Fruit fly (Drosophila melanogaster) whole organism, embryonic: ENCODE measurements around the gene Ilp7.

ENCODE experiments used
- Atf-2 ChIP-seq: fragments of 200-800 bp; sonication (Bioruptor generic); optimal IDR thresholded peaks from 2 replicates; lab custom pipeline; 2016; ENCODE audit warnings: missing biosample characterization, missing genetic modification characterization
- CG10366 ChIP-seq: fragments of 200-800 bp; sonication (Bioruptor generic); IDR thresholded peaks from 2 replicates; pipeline ENCODE4 v1.3.6; 2022; ENCODE audit warnings: missing biosample characterization, missing genetic modification characterization
- CG10654 ChIP-seq: fragments of 200-800 bp; sonication (Bioruptor generic); optimal IDR thresholded peaks from 2 replicates; lab custom pipeline; 2016; ENCODE audit warnings: missing biosample characterization, missing genetic modification characterization
- CG12299 ChIP-seq: fragments of 200-800 bp; sonication (Bioruptor generic); optimal IDR thresholded peaks from 2 replicates; lab custom pipeline; 2018; ENCODE audit warnings: missing biosample characterization, mild to moderate bottlenecking, missing genetic modification characterization
- CG13894 ChIP-seq: fragments of 200-800 bp; sonication (Bioruptor generic); optimal IDR thresholded peaks from 3 replicates; lab custom pipeline; 2018; ENCODE audit warnings: missing biosample characterization, mild to moderate bottlenecking, missing genetic modification characterization, moderate library complexity
- CG17568 ChIP-seq: fragments of 200-800 bp; sonication (Bioruptor generic); optimal IDR thresholded peaks from 2 replicates; lab custom pipeline; 2018; ENCODE audit warnings: missing biosample characterization, mild to moderate bottlenecking, missing genetic modification characterization, moderate library complexity
- CG18262 ChIP-seq: fragments of 200-800 bp; optimal IDR thresholded peaks from 3 replicates; lab custom pipeline; 2019; ENCODE audit warnings: missing biosample characterization, mild to moderate bottlenecking, missing genetic modification characterization, moderate library complexity
- CG1832 ChIP-seq: fragments of 200-800 bp; sonication (Bioruptor generic); optimal IDR thresholded peaks from 2 replicates; lab custom pipeline; 2017; ENCODE audit warnings: missing biosample characterization, mild to moderate bottlenecking, missing genetic modification characterization, inconsistent platforms
- CG2678 ChIP-seq: fragments of 200-800 bp; sonication (Bioruptor generic); optimal IDR thresholded peaks from 3 replicates; lab custom pipeline; 2019; ENCODE audit warnings: missing biosample characterization, mild to moderate bottlenecking, missing genetic modification characterization, moderate library complexity
- CG3163 ChIP-seq: fragments of 200-800 bp; sonication (Bioruptor generic); optimal IDR thresholded peaks from 3 replicates; lab custom pipeline; 2016; ENCODE audit warnings: missing biosample characterization, missing genetic modification characterization
- CG42726 ChIP-seq: fragments of 200-800 bp; sonication (Bioruptor generic); IDR thresholded peaks from 2 replicates; pipeline ENCODE4 v1.3.6; 2022; ENCODE audit warnings: missing biosample characterization, missing genetic modification characterization; ENCODE audit not compliant: partially characterized antibody
- CG4282 ChIP-seq: fragments of 200-800 bp; sonication (Bioruptor generic); optimal IDR thresholded peaks from 2 replicates; lab custom pipeline; 2016; ENCODE audit warnings: missing biosample characterization, missing genetic modification characterization
- CG4820 ChIP-seq: fragments of 200-800 bp; sonication (Bioruptor generic); optimal IDR thresholded peaks from 3 replicates; lab custom pipeline; 2016; ENCODE audit warnings: missing biosample characterization, missing genetic modification characterization
- CG6813 ChIP-seq: fragments of 200-800 bp; sonication (Bioruptor generic); optimal IDR thresholded peaks from 2 replicates; lab custom pipeline; 2017; ENCODE audit warnings: missing biosample characterization, missing genetic modification characterization, mild to moderate bottlenecking, moderate library complexity, missing genetic modification reagents
- CG7556 ChIP-seq: fragments of 200-800 bp; sonication (Bioruptor generic); optimal IDR thresholded peaks from 2 replicates; lab custom pipeline; 2017; ENCODE audit warnings: missing biosample characterization, mild to moderate bottlenecking, missing genetic modification characterization
- CG8281 ChIP-seq: fragments of 200-800 bp; sonication (Bioruptor generic); optimal IDR thresholded peaks from 2 replicates; lab custom pipeline; 2018; ENCODE audit warnings: missing biosample characterization, mild to moderate bottlenecking, missing genetic modification characterization, moderate library complexity
- D19A ChIP-seq: fragments of 200-800 bp; optimal IDR thresholded peaks from 3 replicates; lab custom pipeline; 2019; ENCODE audit warnings: missing biosample characterization, mild to moderate bottlenecking, missing genetic modification characterization, moderate library complexity
- Dip2 ChIP-seq: fragments of 200-800 bp; sonication (Bioruptor generic); IDR thresholded peaks from 2 replicates; pipeline ENCODE4 v1.3.6; 2022; ENCODE audit warnings: missing biosample characterization, missing genetic modification characterization
- Dp ChIP-seq: fragments of 200-800 bp; sonication (Bioruptor generic); optimal IDR thresholded peaks from 2 replicates; lab custom pipeline; 2018; ENCODE audit warnings: missing biosample characterization, mild to moderate bottlenecking, missing genetic modification characterization, moderate library complexity
- Gsc ChIP-seq: fragments of 200-800 bp; sonication (Bioruptor generic); IDR thresholded peaks from 2 replicates; pipeline ENCODE4 v1.3.6; 2022; ENCODE audit warnings: missing biosample characterization, missing genetic modification characterization
- Hand ChIP-seq: fragments of 200-800 bp; sonication (Bioruptor generic); optimal IDR thresholded peaks from 2 replicates; lab custom pipeline; 2017; ENCODE audit warnings: mild to moderate bottlenecking, missing biosample characterization, missing genetic modification reagents, missing genetic modification characterization
- Hsf ChIP-seq: fragments of 200-800 bp; sonication (Bioruptor generic); optimal IDR thresholded peaks from 3 replicates; lab custom pipeline; 2016; ENCODE audit warnings: missing biosample characterization, missing genetic modification characterization
- Med ChIP-seq: fragments of 200-800 bp; sonication (Bioruptor generic); peaks from one replicate; lab custom pipeline; 2016; ENCODE audit warnings: missing biosample characterization, missing genetic modification characterization, mild to moderate bottlenecking, inconsistent platforms, moderate library complexity
- NK7.1 ChIP-seq: fragments of 200-800 bp; sonication (Bioruptor generic); optimal IDR thresholded peaks from 3 replicates; lab custom pipeline; 2016; ENCODE audit warnings: missing biosample characterization, missing genetic modification characterization
- NfI ChIP-seq: fragments of 200-800 bp; sonication (Bioruptor generic); optimal IDR thresholded peaks from 3 replicates; lab custom pipeline; 2018; ENCODE audit warnings: missing biosample characterization, mild to moderate bottlenecking, missing genetic modification characterization, moderate library complexity
- Side ChIP-seq: fragments of 200-800 bp; sonication (Bioruptor generic); optimal IDR thresholded peaks from 2 replicates; lab custom pipeline; 2016; ENCODE audit warnings: missing biosample characterization, missing genetic modification characterization
- Sox100B ChIP-seq: fragments of 200-800 bp; sonication (Bioruptor generic); optimal IDR thresholded peaks from 3 replicates; lab custom pipeline; 2018; ENCODE audit warnings: missing biosample characterization, mild to moderate bottlenecking, missing genetic modification characterization
- Sry-β ChIP-seq: fragments of 200-800 bp; sonication (Bioruptor generic); optimal IDR thresholded peaks from 2 replicates; lab custom pipeline; 2018; ENCODE audit warnings: missing biosample characterization, mild to moderate bottlenecking, missing genetic modification characterization, moderate library complexity
- Tbp ChIP-seq: fragments of >200 bp; optimal IDR thresholded peaks from 2 replicates; lab custom pipeline; 2018; ENCODE audit warnings: missing biosample characterization, missing genetic modification characterization
- aop ChIP-seq: fragments of 200-800 bp; sonication (Bioruptor generic); IDR thresholded peaks from 2 replicates; pipeline ENCODE4 v1.3.6; 2022; ENCODE audit warnings: missing biosample characterization, missing genetic modification characterization
- cg ChIP-seq: fragments of 200-800 bp; sonication (Bioruptor generic); optimal IDR thresholded peaks from 3 replicates; lab custom pipeline; 2019; ENCODE audit warnings: missing biosample characterization, mild to moderate bottlenecking, missing genetic modification characterization, moderate library complexity
- corto ChIP-seq: fragments of 200-800 bp; sonication (Bioruptor generic); optimal IDR thresholded peaks from 2 replicates; lab custom pipeline; 2016; ENCODE audit warnings: missing biosample characterization, mild to moderate bottlenecking, missing genetic modification characterization, moderate library complexity
- crc ChIP-seq: fragments of 200-800 bp; sonication (Bioruptor generic); optimal IDR thresholded peaks from 2 replicates; lab custom pipeline; 2016; ENCODE audit warnings: missing biosample characterization, missing genetic modification characterization
- crol ChIP-seq: fragments of 200-800 bp; sonication (Bioruptor generic); IDR thresholded peaks from 2 replicates; pipeline ENCODE4 v1.3.6; 2022; ENCODE audit warnings: missing biosample characterization, missing genetic modification characterization
- dmrt11E ChIP-seq: fragments of 200-800 bp; sonication (Bioruptor generic); optimal IDR thresholded peaks from 3 replicates; lab custom pipeline; 2018; ENCODE audit warnings: missing biosample characterization, mild to moderate bottlenecking, missing genetic modification characterization, moderate library complexity
- eve ChIP-seq, 2 experiments: fragments of >200 bp; optimal IDR thresholded peaks; 2 replicates each; lab custom pipeline; 2017; ENCODE audit warnings: missing biosample characterization in 2 of 2, missing genetic modification characterization in 2 of 2
- fd64A ChIP-seq: fragments of 200-800 bp; sonication (Bioruptor generic); optimal IDR thresholded peaks from 3 replicates; lab custom pipeline; 2018; ENCODE audit warnings: missing biosample characterization, mild to moderate bottlenecking, missing genetic modification characterization
- h ChIP-seq: fragments of >200 bp; optimal IDR thresholded peaks from 2 replicates; lab custom pipeline; 2017
- jing ChIP-seq: fragments of 200-800 bp; sonication (Bioruptor generic); optimal IDR thresholded peaks from 2 replicates; lab custom pipeline; 2018; ENCODE audit warnings: missing biosample characterization, mild to moderate bottlenecking, missing genetic modification characterization
- lov ChIP-seq, 2 experiments: fragments of 200-800 bp in 1 of 2; fragments of >200 bp in 1 of 2; sonication (Bioruptor generic) in 1 of 2; IDR thresholded peaks in 1 of 2; optimal IDR thresholded peaks in 1 of 2; 2 replicates in 1 of 2; 3 replicates in 1 of 2; pipeline versions ENCODE4 v1.3.6 to Lab custom; 2017 to 2022; ENCODE audit warnings: missing biosample characterization in 1 of 2, missing genetic modification characterization in 1 of 2
- peb ChIP-seq: fragments of 200-800 bp; sonication (Bioruptor generic); IDR thresholded peaks from 2 replicates; pipeline ENCODE4 v1.3.6; 2022; ENCODE audit warnings: missing biosample characterization, missing genetic modification characterization
- phol ChIP-seq: fragments of 200-800 bp; sonication (Bioruptor generic); optimal IDR thresholded peaks from 3 replicates; lab custom pipeline; 2018; ENCODE audit warnings: missing biosample characterization, mild to moderate bottlenecking, missing genetic modification characterization, moderate library complexity
- sisA ChIP-seq: fragments of 200-800 bp; sonication (Bioruptor generic); IDR thresholded peaks from 2 replicates; pipeline ENCODE4 v1.3.6; 2022; ENCODE audit warnings: missing biosample characterization, missing genetic modification characterization
- ssp ChIP-seq: fragments of 200-800 bp; sonication (Bioruptor generic); IDR thresholded peaks from 2 replicates; pipeline ENCODE4 v1.3.6; 2022; ENCODE audit warnings: missing biosample characterization, missing genetic modification characterization
- stc ChIP-seq: fragments of 200-800 bp; sonication (Bioruptor generic); IDR thresholded peaks from 2 replicates; pipeline ENCODE4 v1.3.6; 2022; ENCODE audit warnings: missing biosample characterization, missing genetic modification characterization
- tgo ChIP-seq: fragments of 200-800 bp; sonication (Bioruptor generic); IDR thresholded peaks from 3 replicates; pipeline ENCODE4 v1.3.6; 2022; ENCODE audit warnings: missing biosample characterization, missing genetic modification characterization
- toy ChIP-seq: fragments of 200-800 bp; sonication (Bioruptor generic); IDR thresholded peaks from 2 replicates; pipeline ENCODE4 v1.3.6; 2022; ENCODE audit warnings: missing biosample characterization, missing genetic modification characterization
- twi ChIP-seq: fragments of 200-800 bp; optimal IDR thresholded peaks from 2 replicates; lab custom pipeline; 2019; ENCODE audit warnings: missing biosample characterization, mild to moderate bottlenecking, missing genetic modification characterization, moderate library complexity
- z ChIP-seq: fragments of 200-800 bp; sonication (Bioruptor generic); IDR thresholded peaks from 3 replicates; pipeline ENCODE4 v1.3.6; 2022; ENCODE audit warnings: missing biosample characterization, missing genetic modification characterization
- zfh1 ChIP-seq: fragments of 200-800 bp; sonication (Bioruptor generic); IDR thresholded peaks from 3 replicates; pipeline ENCODE4 v1.3.6; 2022; ENCODE audit warnings: missing biosample characterization, missing genetic modification characterization

Gene Ilp7

DNA sequence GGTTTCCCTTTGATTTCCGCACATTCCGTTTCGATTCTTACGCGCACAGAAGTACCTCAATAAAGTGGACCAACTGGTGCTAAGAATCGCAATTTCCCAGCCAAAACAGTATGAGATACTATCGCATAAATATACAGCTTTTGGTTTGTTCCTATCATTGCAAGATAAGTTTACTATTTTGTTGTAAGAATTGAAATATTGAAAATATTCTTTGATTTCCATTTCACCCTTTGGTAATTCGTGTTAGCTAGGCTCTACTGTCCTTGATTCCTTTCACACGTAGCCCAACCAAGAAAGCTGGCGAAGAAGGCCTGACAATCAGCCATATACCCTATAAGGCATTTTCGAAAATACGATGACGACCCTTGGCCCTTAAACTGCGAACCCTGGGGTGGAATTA, 23.2 kb downstream of the Ilp7 start (continued):
- TF ChIP-seq toy (GFP tag; lab: Robert Waterston, UW) (no peak), Sox100B (GFP tag; lab: Kevin White, UChicago) (peak; percentile 32), cg (no peak), CG10654 (GFP tag; lab: Kevin White, UChicago) (no peak), CG1832 (GFP tag; lab: Kevin White, UChicago) (no peak), h (lab: Kevin White, UChicago) (no peak), CG17568 (GFP tag; lab: Kevin White, UChicago) (no peak), D19A (tag; lab: Kevin White, UChicago) (peak; percentile 67), fd64A (GFP tag; lab: Kevin White, UChicago) (no peak), lov (optimal IDR thresholded peaks at IDR 0.05; lab: Kevin White, UChicago) (no peak), lov (GFP tag; IDR thresholded peaks at IDR 0.05; lab: Robert Waterston, UW) (no peak), CG4282 (GFP tag; lab: Kevin White, UChicago) (no peak), CG6813 (GFP tag; lab: Kevin White, UChicago) (peak; percentile 1), Hand (no peak), NK7.1 (no peak), CG2678 (tag; lab: Kevin White, UChicago) (peak; percentile 70), CG4820 (GFP tag; lab: Kevin White, UChicago) (peak; percentile 46), CG42726 (GFP tag; lab: Robert Waterston, UW) (no peak), Gsc (no peak), Dip2 (GFP tag; lab: Robert Waterston, UW) (no peak), CG7556 (GFP tag; lab: Kevin White, UChicago) (peak; percentile 56), corto (no peak), tgo (no peak), Atf-2 (GFP tag; lab: Kevin White, UChicago) (peak; percentile 19), CG8281 (tag; lab: Kevin White, UChicago) (no peak), Sry-β (GFP tag; lab: Kevin White, UChicago) (no peak), CG13894 (tag; lab: Kevin White, UChicago) (peak; percentile 66), crol (no peak), z (GFP tag; lab: Robert Waterston, UW) (no peak), Med (GFP tag; lab: Kevin White, UChicago) (peak; percentile 87), zfh1 (peak; percentile 59; the same call in 1 of the 3 replicates), eve (GFP tag; optimal IDR thresholded peaks at IDR 0.05; lab: Kevin White, UChicago) (peak in 1 of 2 experiments; percentile 82), ssp (GFP tag; lab: Robert Waterston, UW) (no peak), CG3163 (peak; percentile 32)

DNA sequence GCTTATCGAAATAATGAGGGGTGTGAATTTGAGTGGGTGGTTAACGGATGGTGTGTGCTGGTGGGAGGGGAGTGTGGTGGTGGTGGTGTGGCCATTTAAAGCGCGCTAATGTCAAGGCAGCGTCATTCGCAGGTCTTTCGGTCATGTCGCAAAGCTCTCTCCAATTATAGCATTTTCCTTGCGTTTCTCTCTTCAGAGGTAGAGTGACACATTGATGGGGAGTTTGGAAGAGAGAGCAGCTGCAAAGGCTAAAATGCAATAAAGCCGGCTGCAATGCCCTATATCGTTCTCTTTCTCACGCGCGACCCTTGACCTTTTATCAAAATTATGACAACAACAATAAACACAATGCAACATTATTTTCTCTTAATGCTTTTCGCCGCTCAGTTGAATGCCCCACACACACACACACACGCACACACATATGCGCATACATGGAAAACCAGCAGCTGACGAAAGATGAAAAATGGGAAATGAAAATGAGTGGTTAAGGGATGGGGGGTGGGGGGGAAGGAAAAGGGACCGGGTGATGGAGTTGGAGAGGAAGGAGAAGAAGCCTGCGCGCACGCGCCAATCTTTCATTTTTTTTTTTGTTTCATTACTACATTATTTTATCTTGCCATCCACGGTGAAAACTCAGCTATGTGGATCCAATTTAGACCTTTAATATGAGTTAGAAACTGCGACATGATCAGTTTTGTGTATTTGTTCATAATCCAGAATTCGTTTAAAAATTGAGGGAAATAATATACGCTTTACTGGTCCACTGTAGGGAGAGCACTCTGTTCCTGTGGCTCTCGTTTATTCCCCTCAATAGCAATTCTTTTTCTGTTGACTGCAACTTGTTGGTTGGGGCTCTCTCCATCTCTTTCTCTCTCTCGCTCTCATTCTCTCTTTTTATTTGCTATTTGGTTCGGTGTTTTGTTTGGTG, 24.5 kb downstream of the Ilp7 start:
- TF ChIP-seq dmrt11E (tag; lab: Kevin White, UChicago) (peak; percentile 88), CG10366 (GFP tag; lab: Robert Waterston, UW) (peak; percentile 78), CG12299 (peak; percentile 23), ssp (GFP tag; lab: Robert Waterston, UW) (peak; percentile 42), Tbp (GFP tag; lab: Kevin White, UChicago) (no peak), phol (tag; lab: Kevin White, UChicago) (peak; percentile 84), twi (tag; lab: Kevin White, UChicago) (peak; percentile 63), CG4282 (GFP tag; lab: Kevin White, UChicago) (peak; percentile 23), CG18262 (tag; lab: Kevin White, UChicago) (peak; percentile 83), jing (GFP tag; lab: Kevin White, UChicago) (peak; percentile 68), Dp (GFP tag; lab: Kevin White, UChicago) (no peak), sisA (GFP tag; lab: Robert Waterston, UW) (peak; percentile 80), NfI (GFP tag; lab: Kevin White, UChicago) (peak; percentile 79), aop (GFP tag; lab: Robert Waterston, UW) (no peak), stc (peak; percentile 77; the same call in 1 of the 2 replicates), Hsf (peak; percentile 70), crc (GFP tag; lab: Kevin White, UChicago) (peak; percentile 42), Side (peak; percentile 83), peb (peak; percentile 70; the same call in 1 of the 2 replicates)
